Worm (Caenorhabditis elegans) whole organism, L1 larva: ENCODE data around the gene btb-5.

Experiments
- F16B12.6 ChIP-seq: fragments of 150-350 bp; optimal IDR thresholded peaks from 2 replicates; lab custom pipeline; 2014; ENCODE audit warnings: missing biosample characterization, missing genetic modification characterization
- ama-1 ChIP-seq: fragments of 150-350 bp; optimal IDR thresholded peaks from 2 replicates; lab custom pipeline; 2014
- egl-27 ChIP-seq, 2 experiments: fragments of 150-350 bp in 1 of 2; sonication (generic microtip); optimal IDR thresholded peaks; 3 replicates each; lab custom pipeline; 2017 to 2018; ENCODE audit warnings: missing biosample characterization in 2 of 2, missing genetic modification characterization in 2 of 2, missing genetic modification reagents in 2 of 2
- lin-39 ChIP-seq: fragments of 150-350 bp; optimal IDR thresholded peaks from 2 replicates; lab custom pipeline; 2014; ENCODE audit warnings: missing biosample characterization, missing genetic modification reagents, missing genetic modification characterization
- mef-2 ChIP-seq: fragments of 150-350 bp; optimal IDR thresholded peaks from 2 replicates; lab custom pipeline; 2014; ENCODE audit warnings: missing biosample characterization, missing genetic modification characterization
- nhr-11 ChIP-seq: fragments of 150-350 bp; optimal IDR thresholded peaks from 2 replicates; lab custom pipeline; 2014; ENCODE audit warnings: missing biosample characterization, missing genetic modification characterization
- nhr-19 ChIP-seq: fragments of 200-800 bp; sonication (Bioruptor generic); conservative IDR thresholded peaks from 2 replicates; pipeline ENCODE4 v1.3.6; 2022; ENCODE audit warnings: missing genetic modification characterization, missing compliant biosample characterization
- nhr-237 ChIP-seq: fragments of 150-350 bp; optimal IDR thresholded peaks from 2 replicates; lab custom pipeline; 2014; ENCODE audit warnings: missing biosample characterization, missing genetic modification characterization
- nhr-77 ChIP-seq: fragments of 150-350 bp; optimal IDR thresholded peaks from 2 replicates; lab custom pipeline; 2014; ENCODE audit warnings: missing biosample characterization, missing genetic modification characterization
- pqm-1 ChIP-seq: sonication (generic microtip); optimal IDR thresholded peaks from 3 replicates; lab custom pipeline; 2017; ENCODE audit warnings: missing biosample characterization, missing genetic modification characterization
- sup-37 ChIP-seq: fragments of 200-800 bp; sonication (Bioruptor generic); optimal IDR thresholded peaks from 2 replicates; lab custom pipeline; 2018; ENCODE audit warnings: mild to moderate bottlenecking, missing genetic modification characterization, missing compliant biosample characterization
- unc-130 ChIP-seq: fragments of 150-350 bp; optimal IDR thresholded peaks from 2 replicates; lab custom pipeline; 2017; ENCODE audit warnings: missing biosample characterization, missing genetic modification characterization, inconsistent platforms

ce11 chrIII:41484-41883 lies 19.5 kb downstream of the btb-5 start:
- TF ChIP-seq mef-2 (tag; lab: Kevin White, UChicago) (no peak), F16B12.6 (tag; lab: Kevin White, UChicago) (no peak), egl-27 (tag; optimal IDR thresholded peaks at IDR 0.05; lab: Kevin White, UChicago) (no peak), nhr-237 (tag; lab: Kevin White, UChicago) (no peak), unc-130 (tag; lab: Kevin White, UChicago) (no peak), nhr-77 (tag; lab: Kevin White, UChicago) (no peak), ama-1 (lab: Kevin White, UChicago) (no peak), pqm-1 (no peak), nhr-11 (tag; lab: Kevin White, UChicago) (no peak), sup-37 (GFP tag; lab: Kevin White, UChicago) (no peak), lin-39 (no peak), nhr-19 (no peak)
